Worm (Caenorhabditis elegans): ENCODE measurements around the gene rpl-15.

Gene rpl-15

ce11 chrIV:698304-698703, 43.9 kb upstream of the rpl-15 start, which contains the start of gene Y55F3C.17:
TSS of gene Y55F3C.17 (minus strand) at chrIV:698404.
- TF ChIP-seq ztf-1 (GFP tag; conservative IDR thresholded peaks at IDR 0.05) (no peak), alr-1 (tag; optimal IDR thresholded peaks at IDR 0.05) (no peak), mab-5 (tag; optimal IDR thresholded peaks at IDR 0.05) (no peak), ZK546.5 (tag; optimal IDR thresholded peaks at IDR 0.05) (no peak), nhr-10 (tag; optimal IDR thresholded peaks at IDR 0.05) (no peak), lin-39 (tag; optimal IDR thresholded peaks at IDR 0.05) (no peak), sem-4 (tag; optimal IDR thresholded peaks at IDR 0.05) (no peak), unc-62 (GFP tag; optimal IDR thresholded peaks at IDR 0.05) (no peak), C34F6.9 (tag; optimal IDR thresholded peaks at IDR 0.05) (no peak), blmp-1 (tag; optimal IDR thresholded peaks at IDR 0.05; ENCODE audit: insufficient read depth) (no peak), gmeb-1 (tag; optimal IDR thresholded peaks at IDR 0.05) (no peak), unc-55 (GFP tag; optimal IDR thresholded peaks at IDR 0.05) (no peak), nhr-237 (tag; optimal IDR thresholded peaks at IDR 0.05) (no peak), nhr-77 (tag; optimal IDR thresholded peaks at IDR 0.05) (no peak), peb-1 (tag; optimal IDR thresholded peaks at IDR 0.05) (no peak), Y55F3AM.14 (GFP tag; optimal IDR thresholded peaks at IDR 0.05) (no peak), elt-3 (tag; optimal IDR thresholded peaks at IDR 0.05) (no peak), nhr-11 (tag; optimal IDR thresholded peaks at IDR 0.05) (no peak), crh-2 (tag; optimal IDR thresholded peaks at IDR 0.05) (no peak)

- TF ChIP-seq peb-1 (tag; optimal IDR thresholded peaks at IDR 0.05) (no peak), ztf-1 (GFP tag; conservative IDR thresholded peaks at IDR 0.05) (no peak), elt-1 (tag; optimal IDR thresholded peaks at IDR 0.05) (no peak), unc-55 (GFP tag; optimal IDR thresholded peaks at IDR 0.05) (no peak), alr-1 (tag; optimal IDR thresholded peaks at IDR 0.05) (no peak), nhr-21 (tag; optimal IDR thresholded peaks at IDR 0.05) (no peak), R02D3.7 (tag; optimal IDR thresholded peaks at IDR 0.05) (no peak), nhr-129 (tag; optimal IDR thresholded peaks at IDR 0.05) (no peak), C34F6.9 (tag; optimal IDR thresholded peaks at IDR 0.05) (no peak), ama-1 (optimal IDR thresholded peaks at IDR 0.05) (no peak), nhr-10 (tag; optimal IDR thresholded peaks at IDR 0.05) (no peak), zag-1 (tag; optimal IDR thresholded peaks at IDR 0.05) (no peak)
These were observed 30.4 kb upstream of the rpl-15 start for ce11 chrIV:684748-685147.

ce11 chrIV:684197-684596, 29.8 kb upstream of the rpl-15 start, which contains the start of gene cutl-28:
TSS of gene cutl-28 (plus strand) at chrIV:684497.
- no peak for TF ChIP-seq elt-1 (tag; optimal IDR thresholded peaks at IDR 0.05)
- no peak for TF ChIP-seq nhr-12 (tag; optimal IDR thresholded peaks at IDR 0.05)
- TF ChIP-seq F13H6.1 (tag; optimal IDR thresholded peaks at IDR 0.05): no peak
- TF ChIP-seq egl-27 (tag; optimal IDR thresholded peaks at IDR 0.05): no peak
- TF ChIP-seq ztf-4 (tag; optimal IDR thresholded peaks at IDR 0.05): no peak
- no peak for TF ChIP-seq ceh-82 (tag; optimal IDR thresholded peaks at IDR 0.05)
- TF ChIP-seq aly-2 (tag; optimal IDR thresholded peaks at IDR 0.05): no peak
- no peak for TF ChIP-seq sma-9 (GFP tag; optimal IDR thresholded peaks at IDR 0.05)
- TF ChIP-seq sma-9 (tag; optimal IDR thresholded peaks at IDR 0.05): no peak
- TF ChIP-seq lin-13 (GFP tag; optimal IDR thresholded peaks at IDR 0.05): no peak
- TF ChIP-seq zag-1 (tag; optimal IDR thresholded peaks at IDR 0.05): no peak
- no peak for TF ChIP-seq nhr-129 (tag; optimal IDR thresholded peaks at IDR 0.05)
- no peak for TF ChIP-seq ama-1 (optimal IDR thresholded peaks at IDR 0.05)

- peak; percentile 58 for TF ChIP-seq sma-9 (GFP tag; optimal IDR thresholded peaks at IDR 0.05)
- TF ChIP-seq sma-9 (tag; optimal IDR thresholded peaks at IDR 0.05): no peak
- TF ChIP-seq ZK546.5 (tag; optimal IDR thresholded peaks at IDR 0.05): no peak
- TF ChIP-seq fos-1 (tag; optimal IDR thresholded peaks at IDR 0.05): peak; percentile 60
- TF ChIP-seq nhr-10 (tag; optimal IDR thresholded peaks at IDR 0.05): no peak
- TF ChIP-seq lin-11 (tag; optimal IDR thresholded peaks at IDR 0.05): peak; percentile 20
- no peak for TF ChIP-seq ceh-82 (tag; optimal IDR thresholded peaks at IDR 0.05)
- peak; percentile 44 for TF ChIP-seq crh-2 (tag; optimal IDR thresholded peaks at IDR 0.05)
- no peak for TF ChIP-seq R02D3.7 (tag; optimal IDR thresholded peaks at IDR 0.05)
- no peak for TF ChIP-seq elt-3 (tag; optimal IDR thresholded peaks at IDR 0.05)
- peak; percentile 65 for TF ChIP-seq Y55F3AM.14 (GFP tag; optimal IDR thresholded peaks at IDR 0.05)
- no peak for TF ChIP-seq egl-27 (tag; optimal IDR thresholded peaks at IDR 0.05)
- no peak for TF ChIP-seq ztf-1 (GFP tag; conservative IDR thresholded peaks at IDR 0.05)
- TF ChIP-seq unc-62 (GFP tag; optimal IDR thresholded peaks at IDR 0.05): no peak
- peak; percentile 87 for TF ChIP-seq blmp-1 (tag; optimal IDR thresholded peaks at IDR 0.05; ENCODE audit: insufficient read depth)
- no peak for TF ChIP-seq mab-5 (tag; optimal IDR thresholded peaks at IDR 0.05)
- TF ChIP-seq dmd-4 (tag; optimal IDR thresholded peaks at IDR 0.05): no peak
- TF ChIP-seq unc-55 (GFP tag; optimal IDR thresholded peaks at IDR 0.05): peak; percentile 63
- TF ChIP-seq F13H6.1 (tag; optimal IDR thresholded peaks at IDR 0.05): peak; percentile 58
- TF ChIP-seq zag-1 (tag; optimal IDR thresholded peaks at IDR 0.05): no peak
- TF ChIP-seq C34F6.9 (tag; optimal IDR thresholded peaks at IDR 0.05): peak; percentile 50
- TF ChIP-seq lin-39 (tag; optimal IDR thresholded peaks at IDR 0.05): no peak
- no peak for TF ChIP-seq peb-1 (tag; optimal IDR thresholded peaks at IDR 0.05)
- TF ChIP-seq nhr-237 (tag; optimal IDR thresholded peaks at IDR 0.05): no peak
- no peak for TF ChIP-seq snpc-4 (tag; optimal IDR thresholded peaks at IDR 0.05)
- TF ChIP-seq lin-13 (GFP tag; optimal IDR thresholded peaks at IDR 0.05): no peak
- no peak for TF ChIP-seq ceh-16 (tag; optimal IDR thresholded peaks at IDR 0.05)
- TF ChIP-seq nhr-12 (tag; optimal IDR thresholded peaks at IDR 0.05): no peak
- no peak for TF ChIP-seq aly-2 (tag; optimal IDR thresholded peaks at IDR 0.05)
- TF ChIP-seq nhr-11 (tag; optimal IDR thresholded peaks at IDR 0.05): peak; percentile 23
- peak; percentile 28 for TF ChIP-seq nhr-77 (tag; optimal IDR thresholded peaks at IDR 0.05)
- peak; percentile 12 to 15 for TF ChIP-seq mdl-1 (tag; optimal IDR thresholded peaks at IDR 0.05)
- TF ChIP-seq ztf-4 (tag; optimal IDR thresholded peaks at IDR 0.05): no peak
- peak; percentile 81 for TF ChIP-seq nhr-21 (tag; optimal IDR thresholded peaks at IDR 0.05)
- no peak for TF ChIP-seq alr-1 (tag; optimal IDR thresholded peaks at IDR 0.05)
- no peak for TF ChIP-seq ztf-11 (tag; optimal IDR thresholded peaks at IDR 0.05)
- peak; percentile 51 for TF ChIP-seq sma-3 (GFP tag; optimal IDR thresholded peaks at IDR 0.05)
These were observed 28.5 kb upstream of the rpl-15 start for ce11 chrIV:682726-683340.
